Worm (Caenorhabditis elegans) whole organism, L4 larva: ENCODE results near the gene T01H3.2.

ENCODE experiments used
- D1046.2 ChIP-seq: fragments of 200-800 bp; sonication (Bioruptor generic); IDR thresholded peaks from 2 replicates; pipeline ENCODE4 v1.3.6; 2022; ENCODE audit warnings: missing genetic modification characterization, missing compliant biosample characterization
- R02D3.7 ChIP-seq: fragments of 150-350 bp; sonication (generic microtip); optimal IDR thresholded peaks from 3 replicates; lab custom pipeline; 2014; ENCODE audit warnings: missing biosample characterization, missing genetic modification characterization
- Y48G9A.11 ChIP-seq: fragments of 200-800 bp; sonication (Bioruptor generic); IDR thresholded peaks from 2 replicates; pipeline ENCODE4 v1.3.6; 2022; ENCODE audit warnings: missing genetic modification reagents, missing genetic modification characterization, missing compliant biosample characterization
- aha-1 ChIP-seq: fragments of 150-350 bp; peaks from one replicate; lab custom pipeline; 2014; ENCODE audit warnings: missing biosample characterization, missing genetic modification characterization
- arid-1 ChIP-seq: fragments of 200-800 bp; sonication (Bioruptor generic); conservative IDR thresholded peaks from 2 replicates; pipeline ENCODE4 v1.3.6; 2022; ENCODE audit warnings: missing genetic modification reagents, missing genetic modification characterization, missing compliant biosample characterization
- attf-4 ChIP-seq: sonication (generic microtip); optimal IDR thresholded peaks from 3 replicates; lab custom pipeline; 2017; ENCODE audit warnings: missing biosample characterization, missing genetic modification characterization
- ceh-28 ChIP-seq: fragments of 150-350 bp; optimal IDR thresholded peaks from 2 replicates; lab custom pipeline; 2014; ENCODE audit warnings: missing biosample characterization, missing genetic modification reagents, missing genetic modification characterization
- ceh-44 ChIP-seq: fragments of 200-800 bp; sonication (Bioruptor generic); IDR thresholded peaks from 2 replicates; pipeline ENCODE4 v1.3.6; 2022; ENCODE audit warnings: missing genetic modification reagents, missing genetic modification characterization, missing compliant biosample characterization
- cey-2 ChIP-seq: sonication (generic microtip); optimal IDR thresholded peaks from 3 replicates; lab custom pipeline; 2017; ENCODE audit warnings: missing genetic modification characterization, mild to moderate bottlenecking, missing compliant biosample characterization, antibody characterized with exemption, borderline replicate concordance; ENCODE audit not compliant: insufficient read depth
- daf-16 ChIP-seq, 3 experiments: sonication (generic microtip); optimal IDR thresholded peaks; 2 replicates each; lab custom pipeline; 2016 to 2017; ENCODE audit warnings: missing genetic modification characterization in 3 of 3, missing genetic modification reagents in 3 of 3, mild to moderate bottlenecking in 2 of 3, missing compliant biosample characterization in 2 of 3, missing biosample characterization in 1 of 3, moderate library complexity in 1 of 3
- duxl-1 ChIP-seq: sonication (generic microtip); optimal IDR thresholded peaks from 2 replicates; lab custom pipeline; 2016; ENCODE audit warnings: mild to moderate bottlenecking, missing genetic modification characterization, moderate library complexity, missing compliant biosample characterization; ENCODE audit not compliant: poor library complexity
- dve-1 ChIP-seq: sonication (generic microtip); optimal IDR thresholded peaks from 2 replicates; lab custom pipeline; 2017; ENCODE audit warnings: antibody characterized with exemption, mild to moderate bottlenecking, missing genetic modification characterization, missing compliant biosample characterization; ENCODE audit not compliant: insufficient read depth
- egl-27 ChIP-seq: sonication (generic microtip); optimal IDR thresholded peaks from 3 replicates; lab custom pipeline; 2017; ENCODE audit warnings: missing biosample characterization, missing genetic modification reagents, missing genetic modification characterization
- hif-1 ChIP-seq, 2 experiments: sonication (generic microtip); optimal IDR thresholded peaks; 2 replicates each; lab custom pipeline; 2016 to 2017; ENCODE audit warnings: missing compliant biosample characterization in 2 of 2, missing genetic modification characterization in 2 of 2, missing genetic modification reagents in 2 of 2, missing genotype in 2 of 2, mild to moderate bottlenecking in 1 of 2
- hlh-30 ChIP-seq: sonication (generic microtip); optimal IDR thresholded peaks from 2 replicates; lab custom pipeline; 2017; ENCODE audit warnings: antibody characterized with exemption, mild to moderate bottlenecking, missing genetic modification characterization, missing compliant biosample characterization; ENCODE audit not compliant: insufficient read depth
- hmg-1.1 ChIP-seq: fragments of 200-800 bp; sonication (Bioruptor generic); IDR thresholded peaks from 2 replicates; pipeline ENCODE4 v1.3.6; 2022; ENCODE audit warnings: missing genetic modification reagents, missing genetic modification characterization, missing compliant biosample characterization
- lim-7 ChIP-seq: fragments of 200-800 bp; sonication (Bioruptor generic); IDR thresholded peaks from 2 replicates; pipeline ENCODE4 v1.3.6; 2022; ENCODE audit warnings: missing genetic modification characterization, missing compliant biosample characterization
- lin-15B ChIP-seq: fragments of 150-350 bp; sonication (generic microtip); optimal IDR thresholded peaks from 3 replicates; lab custom pipeline; 2014; ENCODE audit warnings: missing biosample characterization, missing genetic modification characterization
- madf-5 ChIP-seq, 2 experiments: fragments of 200-800 bp; sonication (Bioruptor generic); IDR thresholded peaks; 2 replicates each; pipeline ENCODE4 v1.3.6; 2022; ENCODE audit warnings: missing compliant biosample characterization in 2 of 2, missing genetic modification characterization in 2 of 2
- mep-1 ChIP-seq: fragments of 150-350 bp; sonication (generic microtip); optimal IDR thresholded peaks from 3 replicates; lab custom pipeline; 2014; ENCODE audit warnings: missing biosample characterization, missing genetic modification characterization
- mes-2 ChIP-seq: sonication (generic microtip); optimal IDR thresholded peaks from 2 replicates; lab custom pipeline; 2016; ENCODE audit warnings: missing genotype, mild to moderate bottlenecking, missing genetic modification characterization, missing compliant biosample characterization; ENCODE audit not compliant: poor library complexity, severe bottlenecking
- nhr-237 ChIP-seq: sonication (generic microtip); optimal IDR thresholded peaks from 2 replicates; lab custom pipeline; 2017; ENCODE audit warnings: missing biosample characterization, missing genetic modification characterization
- nhr-76 ChIP-seq: fragments of 150-350 bp; optimal IDR thresholded peaks from 2 replicates; lab custom pipeline; 2014; ENCODE audit warnings: missing biosample characterization, missing genetic modification characterization
- nhr-77 ChIP-seq: fragments of 150-350 bp; optimal IDR thresholded peaks from 2 replicates; lab custom pipeline; 2014; ENCODE audit warnings: missing biosample characterization, missing genetic modification characterization
- php-3 ChIP-seq: fragments of 200-800 bp; sonication (Bioruptor generic); IDR thresholded peaks from 2 replicates; pipeline ENCODE4 v1.3.6; 2022; ENCODE audit warnings: missing genetic modification reagents, missing genetic modification characterization, missing compliant biosample characterization
- pqm-1 ChIP-seq: sonication (generic microtip); optimal IDR thresholded peaks from 2 replicates; lab custom pipeline; 2017; ENCODE audit warnings: missing biosample characterization, missing genetic modification characterization
- skn-1 ChIP-seq: fragments of 150-350 bp; optimal IDR thresholded peaks from 2 replicates; lab custom pipeline; 2014; ENCODE audit warnings: missing biosample characterization, missing genetic modification characterization
- unc-62 ChIP-seq, 3 experiments: fragments of 150-350 bp in 1 of 3; sonication (generic microtip); optimal IDR thresholded peaks in 2 of 3; peaks in 1 of 3; 1 replicate in 1 of 3; 2 replicates in 2 of 3; lab custom pipeline; 2014 to 2017; ENCODE audit warnings: missing biosample characterization in 3 of 3, missing genetic modification characterization in 3 of 3, missing genetic modification reagents in 3 of 3, missing genotype in 1 of 3
- zfp-2 ChIP-seq: sonication (generic microtip); optimal IDR thresholded peaks from 2 replicates; lab custom pipeline; 2016; ENCODE audit warnings: mild to moderate bottlenecking, missing genetic modification characterization, missing compliant biosample characterization
- zip-11 ChIP-seq: fragments of 200-800 bp; sonication (Bioruptor generic); IDR thresholded peaks from 2 replicates; pipeline ENCODE4 v1.3.6; 2022; ENCODE audit warnings: missing genetic modification characterization, missing compliant biosample characterization
- ztf-11 ChIP-seq: fragments of 150-350 bp; optimal IDR thresholded peaks from 2 replicates; lab custom pipeline; 2014; ENCODE audit warnings: missing biosample characterization, missing genetic modification characterization
- ztf-7 ChIP-seq: fragments of 150-350 bp; optimal IDR thresholded peaks from 2 replicates; lab custom pipeline; 2014; ENCODE audit warnings: missing biosample characterization, missing genetic modification characterization

T01H3.2 gene

DNA sequence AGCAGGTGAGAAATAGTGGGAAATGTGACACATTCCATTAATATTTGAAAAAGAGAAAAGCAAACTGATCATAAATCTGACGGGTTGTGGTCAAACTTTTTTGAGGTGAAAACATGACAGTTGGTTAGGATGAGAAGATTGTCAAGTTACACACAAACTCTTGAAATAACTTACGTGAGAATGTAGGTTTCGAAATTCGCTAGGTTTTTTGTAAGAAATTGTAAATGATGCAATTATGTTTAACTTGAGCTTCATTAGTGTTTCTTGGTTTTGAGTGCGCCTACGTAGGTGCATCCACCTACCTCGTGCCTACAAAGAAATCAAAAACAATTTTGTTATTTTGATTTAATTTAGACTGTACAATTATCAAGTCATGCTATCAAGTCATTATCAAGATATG lies 42.5 kb downstream of the T01H3.2 start, which contains the start of gene cex-2:
TSS of gene cex-2 (minus strand) at position 101 of the 400 bp plus-strand sequence.
- TF ChIP-seq mep-1 (tag; lab: Kevin White, UChicago) = no peak
- no peak for TF ChIP-seq madf-5 (GFP tag; IDR thresholded peaks at IDR 0.05; lab: Robert Waterston, UW)
- no peak for TF ChIP-seq pqm-1 (tag; lab: Kevin White, UChicago)
- TF ChIP-seq zip-11 = no peak
- TF ChIP-seq daf-16 (GFP tag; optimal IDR thresholded peaks at IDR 0.05; lab: Kevin White, UChicago) = no peak
- no peak for TF ChIP-seq daf-16 (tag; optimal IDR thresholded peaks at IDR 0.05; lab: Kevin White, UChicago)
- no peak for TF ChIP-seq nhr-237 (tag; lab: Kevin White, UChicago)
- no peak for TF ChIP-seq skn-1 (tag; lab: Kevin White, UChicago)
- no peak for TF ChIP-seq lim-7
- no peak for TF ChIP-seq zfp-2 (tag; lab: Kevin White, UChicago)
- no peak for TF ChIP-seq hmg-1.1 (GFP tag; lab: Robert Waterston, UW)
- TF ChIP-seq lin-15B (tag; lab: Kevin White, UChicago) = no peak
- no peak for TF ChIP-seq cey-2 (tag; lab: Kevin White, UChicago)
- TF ChIP-seq dve-1 (tag; lab: Kevin White, UChicago) = no peak
- TF ChIP-seq ceh-28 = no peak
- TF ChIP-seq R02D3.7 (tag; lab: Kevin White, UChicago) = no peak
- no peak for TF ChIP-seq ceh-44 (GFP tag; lab: Robert Waterston, UW)
- no peak for TF ChIP-seq attf-4 (tag; lab: Kevin White, UChicago)

DNA sequence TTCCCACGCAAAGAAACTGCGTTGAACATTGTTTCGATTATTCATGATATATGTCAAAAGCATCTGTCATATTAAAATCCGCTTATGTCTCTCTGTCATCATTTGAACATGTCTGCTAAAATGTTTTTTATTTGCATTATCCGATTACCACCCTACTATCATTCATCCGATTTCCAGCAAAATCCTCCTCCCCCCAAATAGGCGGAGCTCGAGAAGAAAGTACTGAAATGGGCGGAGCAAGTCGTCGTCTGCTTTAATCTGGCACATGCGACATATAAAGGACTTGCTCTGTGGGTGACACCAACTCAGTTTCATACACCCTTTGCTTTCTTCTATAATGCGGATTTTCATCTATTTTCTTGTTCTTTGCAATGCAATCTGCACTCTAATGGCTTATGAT lies 45.7 kb downstream of the T01H3.2 start, which contains the start of gene T09A5.14:
TSS of gene T09A5.14 (plus strand) at position 301 of the 400 bp plus-strand sequence.
- no peak for TF ChIP-seq Y48G9A.11 (GFP tag; lab: Robert Waterston, UW)
- no peak for TF ChIP-seq ztf-11 (tag; lab: Kevin White, UChicago)
- TF ChIP-seq nhr-77 (tag; lab: Kevin White, UChicago) = no peak
- no peak for TF ChIP-seq hlh-30 (tag; lab: Kevin White, UChicago)
- no peak for TF ChIP-seq arid-1 (GFP tag; lab: Robert Waterston, UW)
- TF ChIP-seq hif-1 (tag; optimal IDR thresholded peaks at IDR 0.05; lab: Kevin White, UChicago) = no peak
- TF ChIP-seq, all 104 proteins: peak for 0

DNA sequence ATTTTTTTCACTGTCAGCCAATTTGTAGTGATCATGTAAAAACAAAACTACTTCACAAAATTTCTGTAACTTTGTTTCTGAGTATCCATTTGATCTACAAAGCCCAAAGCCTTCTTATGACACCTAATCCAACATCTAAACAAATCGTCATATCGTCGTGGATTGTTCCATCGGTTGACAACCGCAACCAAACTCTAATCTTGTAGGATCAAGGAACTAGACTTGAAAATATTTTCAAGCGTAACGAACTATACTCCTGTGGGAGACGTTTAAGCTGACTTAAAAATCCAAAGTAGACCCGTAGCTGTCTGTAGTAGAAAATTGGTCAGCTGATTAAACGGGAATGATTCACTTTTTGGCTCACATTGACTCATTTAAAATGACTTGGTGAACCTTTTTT lies 48.2 kb downstream of the T01H3.2 start:
- peak in 1 of 2 experiments; percentile 92 for TF ChIP-seq unc-62 (GFP tag; optimal IDR thresholded peaks at IDR 0.05 in 1 of 2; lab: Kevin White, UChicago)
- no peak for TF ChIP-seq unc-62 (tag; optimal IDR thresholded peaks at IDR 0.05; lab: Kevin White, UChicago)
- TF ChIP-seq duxl-1 (tag; lab: Kevin White, UChicago) = no peak

DNA sequence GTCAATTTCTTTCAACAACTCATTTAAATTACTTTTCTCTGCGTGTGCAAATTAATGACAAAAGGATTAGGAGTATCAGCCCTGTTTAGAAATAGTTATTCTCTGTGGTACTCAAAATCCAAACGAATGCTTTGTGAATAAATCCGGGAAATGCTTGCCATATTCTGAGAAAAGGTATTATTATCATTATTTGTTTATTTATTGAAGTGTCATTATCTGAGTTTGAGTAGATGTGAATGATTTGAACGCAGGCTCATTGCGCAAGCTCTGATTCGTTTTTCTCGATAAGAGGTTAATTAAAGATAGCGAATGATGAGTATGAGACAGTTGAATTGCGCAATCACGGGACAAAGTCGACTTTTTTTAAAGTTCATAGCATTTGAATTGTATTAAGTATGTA lies 49.9 kb downstream of the T01H3.2 start:
- TF ChIP-seq D1046.2 (GFP tag; lab: Robert Waterston, UW) = no peak
- TF ChIP-seq hif-1 (tag; optimal IDR thresholded peaks at IDR 0.05; lab: Kevin White, UChicago) = no peak
- peak; percentile 66 for TF ChIP-seq aha-1 (tag; lab: Kevin White, UChicago)
- no peak for TF ChIP-seq hmg-1.1 (GFP tag; lab: Robert Waterston, UW)
- peak in 1 of 2 experiments; percentile 89 for TF ChIP-seq unc-62 (GFP tag; optimal IDR thresholded peaks at IDR 0.05 in 1 of 2; lab: Kevin White, UChicago)
- no peak for TF ChIP-seq unc-62 (tag; optimal IDR thresholded peaks at IDR 0.05; lab: Kevin White, UChicago)
- TF ChIP-seq nhr-76 (tag; lab: Kevin White, UChicago) = no peak
- TF ChIP-seq php-3 (GFP tag; lab: Robert Waterston, UW) = no peak
- TF ChIP-seq egl-27 = no peak

DNA sequence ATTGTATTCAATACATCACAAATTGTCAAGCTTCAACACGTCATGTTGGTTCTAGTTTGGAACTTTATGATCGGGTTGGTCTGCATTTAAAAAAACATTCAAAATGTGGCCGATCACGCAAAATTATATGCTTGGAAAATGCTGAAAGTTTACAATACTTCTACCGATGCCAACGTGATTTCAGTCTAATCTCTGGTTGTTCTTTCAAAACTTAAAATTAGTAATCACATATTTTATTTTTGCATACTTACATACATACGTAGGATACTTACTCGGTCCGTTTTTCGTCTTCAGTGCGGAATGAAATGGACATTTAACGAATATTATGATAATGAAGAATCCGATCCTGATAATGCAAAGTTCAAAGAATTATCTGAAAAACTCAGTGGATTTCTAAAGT lies 52.7 kb downstream of the T01H3.2 start, which contains the start of gene srw-62:
TSS of gene srw-62 (plus strand) at position 301 of the 400 bp plus-strand sequence.
- TF ChIP-seq aha-1 (tag; lab: Kevin White, UChicago) (peak; percentile 4), nhr-76 (tag; lab: Kevin White, UChicago) (no peak), mes-2 (tag; lab: Kevin White, UChicago) (no peak), ztf-7 (tag; lab: Kevin White, UChicago) (no peak)
